Fruit fly (Drosophila melanogaster): ENCODE results near the gene bves.

The bves gene

DNA sequence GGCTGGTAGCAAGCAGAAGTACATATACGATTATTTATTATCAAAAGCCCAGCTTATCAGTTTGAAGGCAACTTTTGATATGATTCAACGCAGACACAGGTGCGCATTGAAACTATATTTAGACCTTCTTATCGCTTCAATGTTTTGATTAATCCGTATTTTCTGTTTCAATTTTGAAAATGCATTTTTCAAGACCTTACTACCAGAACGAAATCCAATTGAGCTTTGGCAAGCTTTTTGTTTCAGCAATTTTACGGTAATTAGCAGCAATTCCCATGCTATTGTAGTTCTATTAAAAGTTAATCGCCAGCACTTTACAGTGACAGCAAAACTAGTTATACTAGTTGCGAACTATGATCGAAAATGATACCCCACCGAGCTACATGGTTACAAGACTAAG lies 11.9 kb upstream of the bves start, which contains the start of gene Mgstl:
TSS of gene Mgstl (plus strand) at position 301 of the 400 bp plus-strand sequence.
- TF ChIP-seq vri (GFP tag; optimal IDR thresholded peaks at IDR 0.05), result no peak
- no peak for TF ChIP-seq CG6808 (GFP tag; optimal IDR thresholded peaks at IDR 0.05)

DNA sequence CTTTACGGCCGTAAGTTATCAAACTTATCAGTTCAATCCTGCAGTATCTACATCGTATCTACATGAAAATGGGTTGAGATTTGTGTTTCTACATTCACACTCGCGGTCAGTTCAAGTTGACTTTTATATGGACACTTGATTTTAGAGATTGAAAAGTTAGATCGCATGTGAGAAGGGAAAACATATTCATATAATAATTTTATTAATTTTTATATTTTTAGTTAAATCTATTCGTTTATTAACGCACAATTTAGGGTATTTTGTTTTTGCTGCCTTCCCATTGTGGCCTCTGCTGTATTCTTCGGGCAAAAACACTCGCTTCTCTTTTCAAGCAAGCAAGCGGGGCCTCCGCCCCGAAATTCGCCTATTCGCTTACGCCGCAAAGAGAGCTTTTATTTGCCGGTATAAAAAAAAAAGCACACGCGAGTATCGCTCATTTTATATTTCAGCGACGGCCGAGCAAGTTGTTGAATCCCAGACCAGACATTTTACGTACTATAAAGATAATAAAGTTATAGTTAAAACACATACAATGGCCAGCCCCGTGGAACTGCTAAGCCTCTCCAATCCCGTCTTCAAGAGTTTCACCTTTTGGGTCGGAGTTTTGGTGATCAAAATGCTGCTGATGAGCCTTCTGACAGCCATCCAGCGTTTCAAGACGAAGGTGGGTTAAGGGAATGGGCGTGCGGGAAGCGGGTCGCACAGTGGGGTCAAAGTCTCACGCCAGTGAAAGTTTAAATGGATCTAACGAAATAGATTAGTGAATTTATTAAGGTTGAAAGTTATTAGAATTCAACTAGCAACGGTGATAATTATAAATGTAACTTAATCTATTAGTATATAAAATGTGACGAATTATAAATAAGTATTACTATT lies 10.9 kb upstream of the bves start:
- TF ChIP-seq CG16779 (tag; optimal IDR thresholded peaks at IDR 0.05) (peak; percentile 79), CG11294 (GFP tag; IDR thresholded peaks at IDR 0.05) (peak; percentile 85), Hr38 (GFP tag; optimal IDR thresholded peaks at IDR 0.05) (no peak), fkh (GFP tag; optimal IDR thresholded peaks at IDR 0.05) (peak; percentile 60), svp (GFP tag) (peak; percentile 86), CG8119 (GFP tag; IDR thresholded peaks at IDR 0.05) (peak; percentile 94), CG10631 (GFP tag; optimal IDR thresholded peaks at IDR 0.05) (peak; percentile 79), CG1621 (tag; optimal IDR thresholded peaks at IDR 0.05) (peak; percentile 82), CG7368 (GFP tag; optimal IDR thresholded peaks at IDR 0.05) (peak; percentile 79), pdm3 (GFP tag; optimal IDR thresholded peaks at IDR 0.05) (peak; percentile 71), ss (GFP tag; optimal IDR thresholded peaks at IDR 0.05) (peak; percentile 79 to 87), CG15336 (GFP tag; IDR thresholded peaks at IDR 0.05) (peak; percentile 95), CG3919 (GFP tag; optimal IDR thresholded peaks at IDR 0.05) (peak; percentile 87), CG11902 (GFP tag; optimal IDR thresholded peaks at IDR 0.05) (peak; percentile 68), Eip93F (GFP tag; optimal IDR thresholded peaks at IDR 0.05) (peak; percentile 75), CG32006 (GFP tag; optimal IDR thresholded peaks at IDR 0.05) (peak; percentile 88), Gug (GFP tag; IDR thresholded peaks at IDR 0.05) (peak; percentile 90), Lpt (GFP tag; optimal IDR thresholded peaks at IDR 0.05) (peak; percentile 76), CG9139 (GFP tag; optimal IDR thresholded peaks at IDR 0.05) (peak; percentile 72), Eip78C (GFP tag) (peak; percentile 92), salr (GFP tag; optimal IDR thresholded peaks at IDR 0.05) (peak; percentile 56 to 67), Sox14 (GFP tag; optimal IDR thresholded peaks at IDR 0.05) (peak; percentile 69), CG8319 (GFP tag; optimal IDR thresholded peaks at IDR 0.05) (peak; percentile 37), vri (GFP tag; optimal IDR thresholded peaks at IDR 0.05) (peak; percentile 65), spab (GFP tag; optimal IDR thresholded peaks at IDR 0.05) (peak; percentile 75), CG10669 (GFP tag; optimal IDR thresholded peaks at IDR 0.05) (peak; percentile 83), esn (GFP tag; optimal IDR thresholded peaks at IDR 0.05) (peak; percentile 84), CG4318 (GFP tag; optimal IDR thresholded peaks at IDR 0.05) (peak; percentile 82), Met (GFP tag; optimal IDR thresholded peaks at IDR 0.05) (peak; percentile 80), CG8632 (GFP tag; optimal IDR thresholded peaks at IDR 0.05) (peak; percentile 85), Hr39 (GFP tag; optimal IDR thresholded peaks at IDR 0.05) (peak; percentile 28), fd85E (GFP tag; optimal IDR thresholded peaks at IDR 0.05) (no peak), Smox (GFP tag; optimal IDR thresholded peaks at IDR 0.05) (peak; percentile 66), Blimp-1 (GFP tag; optimal IDR thresholded peaks at IDR 0.05) (peak; percentile 63), Hr4 (GFP tag; optimal IDR thresholded peaks at IDR 0.05) (peak; percentile 74), dsx (GFP tag; optimal IDR thresholded peaks at IDR 0.05; ENCODE audit: poor library complexity, severe bottlenecking) (peak; percentile 86), CG6854 (GFP tag; optimal IDR thresholded peaks at IDR 0.05) (peak; percentile 81), Ets21C (GFP tag; optimal IDR thresholded peaks at IDR 0.05) (peak; percentile 2), achi (GFP tag; optimal IDR thresholded peaks at IDR 0.05) (peak; percentile 86), CG6276 (GFP tag; optimal IDR thresholded peaks at IDR 0.05) (peak; percentile 90), Sox15 (GFP tag; optimal IDR thresholded peaks at IDR 0.05) (peak; percentile 66), dac (GFP tag; optimal IDR thresholded peaks at IDR 0.05) (peak; percentile 59), OdsH (GFP tag; optimal IDR thresholded peaks at IDR 0.05) (peak; percentile 84), net (GFP tag; optimal IDR thresholded peaks at IDR 0.05) (peak; percentile 76), eg (GFP tag; IDR thresholded peaks at IDR 0.05) (peak; percentile 96), cyc (GFP tag; optimal IDR thresholded peaks at IDR 0.05) (peak; percentile 65), Sox102F (GFP tag; optimal IDR thresholded peaks at IDR 0.05) (peak; percentile 75)

Measured in whole organism, prepupa.